Worm (Caenorhabditis elegans): ENCODE results near the gene ZK355.8.
A peak's percentile ranks its signal among the peaks of the same experiment; 100 is the strongest.

Gene ZK355.8

DNA sequence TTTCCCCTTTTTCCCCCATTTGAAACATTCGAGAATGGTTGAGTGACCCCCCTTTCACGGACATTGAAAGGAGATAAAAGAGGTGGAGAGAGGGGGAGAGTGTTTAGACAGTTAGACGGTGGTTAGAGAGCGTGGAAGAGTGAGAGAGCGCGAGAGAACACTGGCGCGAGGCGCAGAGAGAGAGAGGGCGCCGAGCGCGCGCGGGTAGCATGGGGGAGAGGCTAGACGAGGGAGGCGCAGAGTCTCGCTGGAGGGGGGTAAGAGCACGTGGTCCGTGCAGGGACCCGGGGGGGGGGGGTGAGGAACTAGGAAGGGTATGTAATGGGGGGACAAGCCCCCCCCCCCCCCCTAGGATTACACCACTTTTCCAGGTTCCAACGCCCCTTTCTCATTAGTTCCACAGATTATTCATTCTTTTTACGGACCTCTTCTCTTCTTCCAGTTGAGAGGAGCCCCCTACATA lies 46.4 kb downstream of the ZK355.8 start:
- TF ChIP-seq F13C5.2 (tag; optimal IDR thresholded peaks at IDR 0.05), result peak; percentile 11
- no peak for TF ChIP-seq hnd-1 (tag; optimal IDR thresholded peaks at IDR 0.05)
- TF ChIP-seq hmg-4 (GFP tag; optimal IDR thresholded peaks at IDR 0.05), result peak; percentile 9
- TF ChIP-seq flt-1 (GFP tag; IDR thresholded peaks at IDR 0.05), result peak; percentile 21; the same call in 1 of the 2 replicates
- TF ChIP-seq pes-1 (GFP tag; IDR thresholded peaks at IDR 0.05), result 0 out of 2 replicates have a peak, but pooled peaks have one; percentile 29

DNA sequence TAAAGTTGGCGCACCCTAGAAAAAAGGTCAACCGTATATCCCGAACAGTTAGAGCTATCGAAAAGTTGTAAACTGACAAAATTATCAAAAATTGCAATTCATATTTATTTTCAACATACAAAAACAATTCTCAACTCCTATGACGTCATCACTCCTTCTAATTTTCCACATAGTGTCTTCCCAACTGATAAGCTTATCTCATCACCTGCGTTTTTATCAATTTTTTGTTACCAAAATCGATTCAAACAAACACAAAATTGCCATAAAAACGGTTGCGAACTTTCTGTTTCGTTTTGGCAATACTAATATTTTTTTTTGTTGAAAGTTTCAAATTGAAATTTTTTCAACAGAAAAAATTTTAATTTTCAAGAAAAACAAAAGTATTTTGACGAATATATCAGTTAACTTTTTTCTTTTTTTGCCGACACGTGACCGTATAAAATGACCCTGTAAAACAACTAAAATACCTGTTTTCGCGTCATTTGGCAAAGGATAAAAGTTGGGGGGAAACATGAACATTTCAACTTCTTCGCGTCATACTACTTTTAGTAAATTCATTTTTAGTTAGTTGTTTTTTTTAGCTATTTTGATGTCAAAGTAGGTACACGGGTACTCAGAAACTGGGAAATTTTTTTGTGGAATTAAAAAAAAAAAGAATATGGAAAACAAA lies 48.1 kb downstream of the ZK355.8 start:
- TF ChIP-seq ceh-36 (tag; optimal IDR thresholded peaks at IDR 0.05) (no peak), pes-1 (GFP tag; IDR thresholded peaks at IDR 0.05) (no peak), aly-1 (tag; optimal IDR thresholded peaks at IDR 0.05) (no peak), scrt-1 (GFP tag; IDR thresholded peaks at IDR 0.05) (no peak), ets-7 (tag; optimal IDR thresholded peaks at IDR 0.05) (no peak)

DNA sequence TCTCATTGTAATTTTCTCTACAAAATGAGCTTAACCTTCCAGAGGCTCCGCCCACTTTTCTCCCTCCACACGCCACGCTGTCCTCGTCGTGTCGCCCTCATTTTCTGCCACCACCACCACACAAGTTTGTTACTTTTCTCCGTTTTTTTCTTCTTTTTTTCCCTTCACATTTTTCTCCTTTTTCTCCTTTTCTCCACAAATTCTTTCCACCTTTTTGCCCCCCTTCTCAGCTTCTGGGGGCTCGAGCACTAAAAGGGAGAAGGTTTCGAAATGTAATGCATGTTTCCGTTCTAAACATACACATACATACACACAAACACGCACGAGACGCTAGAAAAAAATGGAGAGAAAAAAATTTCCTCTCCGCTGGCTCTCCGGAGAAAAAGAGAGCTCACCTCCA lies 49.0 kb downstream of the ZK355.8 start, which contains the start of gene nhr-88:
TSS of gene nhr-88 (plus strand) at position 43 of the 400 bp plus-strand sequence.
- TF ChIP-seq scrt-1 (GFP tag; IDR thresholded peaks at IDR 0.05) (no peak), B0310.2 (tag; optimal IDR thresholded peaks at IDR 0.05) (no peak), ets-7 (tag; optimal IDR thresholded peaks at IDR 0.05) (no peak), hnd-1 (tag; optimal IDR thresholded peaks at IDR 0.05) (no peak)

DNA sequence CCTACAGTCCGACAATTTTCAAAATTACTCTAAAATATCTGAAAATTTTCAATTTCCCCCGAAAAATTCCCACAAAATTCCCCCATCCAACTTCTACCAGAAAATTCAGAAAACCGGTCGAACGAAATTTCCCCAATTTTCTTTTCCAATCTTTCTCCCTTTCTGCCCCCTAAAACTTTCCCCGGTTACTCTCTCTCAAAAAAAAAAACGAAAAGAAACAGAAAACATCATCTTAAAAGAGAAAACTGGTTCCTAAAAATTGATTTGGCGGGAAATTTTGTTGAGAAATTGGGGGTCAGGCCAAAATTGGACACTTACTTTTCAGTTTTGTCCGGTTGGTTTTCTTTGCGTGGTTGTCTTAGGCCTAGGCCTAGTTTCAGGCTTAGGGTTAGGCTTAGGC lies 50.0 kb downstream of the ZK355.8 start:
- TF ChIP-seq flt-1 (GFP tag; IDR thresholded peaks at IDR 0.05), result no peak
- TF ChIP-seq pes-1 (GFP tag; IDR thresholded peaks at IDR 0.05), result no peak
- no peak for TF ChIP-seq tbx-37 (GFP tag; conservative IDR thresholded peaks at IDR 0.05)
- TF ChIP-seq ceh-36 (tag; optimal IDR thresholded peaks at IDR 0.05), result no peak

Data from whole organism, early embryonic.